Worm (Caenorhabditis elegans) whole organism, young adult: Measurements from ENCODE around the gene B0457.6.

ENCODE experiments used
- F22D6.2 ChIP-seq: sonication (generic microtip); optimal IDR thresholded peaks from 2 replicates; lab custom pipeline; 2016; ENCODE audit warnings: mild to moderate bottlenecking, missing genetic modification characterization, missing compliant biosample characterization
- Y53G8AR.9 ChIP-seq: fragments of 200-800 bp; sonication (Bioruptor generic); conservative IDR thresholded peaks from 2 replicates; pipeline ENCODE4 v1.3.6; 2022; ENCODE audit warnings: missing genetic modification reagents, missing genetic modification characterization, missing compliant biosample characterization
- aptf-2 ChIP-seq: fragments of 200-800 bp; sonication (Bioruptor generic); conservative IDR thresholded peaks from 2 replicates; pipeline ENCODE4 v1.3.6; 2022; ENCODE audit warnings: missing genetic modification reagents, missing genetic modification characterization, missing compliant biosample characterization
- cebp-1 ChIP-seq, 2 experiments: fragments of 200-800 bp in 1 of 2; sonication (Bioruptor generic) in 1 of 2; sonication (generic microtip) in 1 of 2; IDR thresholded peaks in 1 of 2; optimal IDR thresholded peaks in 1 of 2; 2 replicates each; pipeline versions ENCODE4 v1.3.6 to Lab custom; 2017 to 2022; ENCODE audit warnings: missing compliant biosample characterization in 2 of 2, missing genetic modification characterization in 2 of 2, mild to moderate bottlenecking in 1 of 2, missing genetic modification reagents in 1 of 2, moderate library complexity in 1 of 2
- ceh-40 ChIP-seq: fragments of 200-800 bp; sonication (Bioruptor generic); IDR thresholded peaks from 2 replicates; pipeline ENCODE4 v1.3.6; 2022; ENCODE audit warnings: missing genetic modification characterization, missing compliant biosample characterization
- lin-26 ChIP-seq: fragments of 200-800 bp; sonication (Bioruptor generic); IDR thresholded peaks from 2 replicates; pipeline ENCODE4 v1.3.6; 2022; ENCODE audit warnings: missing genetic modification reagents, missing genetic modification characterization, missing compliant biosample characterization
- madf-6 ChIP-seq: fragments of 200-800 bp; sonication (Bioruptor generic); IDR thresholded peaks from 2 replicates; pipeline ENCODE4 v1.3.6; 2022; ENCODE audit warnings: missing genetic modification reagents, missing genetic modification characterization, missing compliant biosample characterization
- nfya-1 ChIP-seq: sonication (generic microtip); optimal IDR thresholded peaks from 2 replicates; lab custom pipeline; 2017; ENCODE audit warnings: antibody characterized with exemption, missing compliant biosample characterization, missing genetic modification characterization, borderline replicate concordance; ENCODE audit not compliant: insufficient read depth
- nfya-2 ChIP-seq: fragments of 200-800 bp; sonication (Bioruptor generic); IDR thresholded peaks from 2 replicates; pipeline ENCODE4 v1.3.6; 2022; ENCODE audit warnings: missing genetic modification reagents, missing genetic modification characterization, missing compliant biosample characterization
- sdz-38 ChIP-seq: sonication (generic microtip); optimal IDR thresholded peaks from 2 replicates; lab custom pipeline; 2016; ENCODE audit warnings: missing genotype, missing genetic modification characterization, missing compliant biosample characterization
- zfh-2 ChIP-seq: fragments of 200-800 bp; sonication (Bioruptor generic); conservative IDR thresholded peaks from 2 replicates; pipeline ENCODE4 v1.3.6; 2022; ENCODE audit warnings: missing genetic modification reagents, missing genetic modification characterization, missing compliant biosample characterization
- ztf-6 ChIP-seq: fragments of 200-800 bp; sonication (Bioruptor generic); IDR thresholded peaks from 2 replicates; pipeline ENCODE4 v1.3.6; 2022; ENCODE audit warnings: missing genetic modification reagents, missing genetic modification characterization, missing compliant biosample characterization

DNA sequence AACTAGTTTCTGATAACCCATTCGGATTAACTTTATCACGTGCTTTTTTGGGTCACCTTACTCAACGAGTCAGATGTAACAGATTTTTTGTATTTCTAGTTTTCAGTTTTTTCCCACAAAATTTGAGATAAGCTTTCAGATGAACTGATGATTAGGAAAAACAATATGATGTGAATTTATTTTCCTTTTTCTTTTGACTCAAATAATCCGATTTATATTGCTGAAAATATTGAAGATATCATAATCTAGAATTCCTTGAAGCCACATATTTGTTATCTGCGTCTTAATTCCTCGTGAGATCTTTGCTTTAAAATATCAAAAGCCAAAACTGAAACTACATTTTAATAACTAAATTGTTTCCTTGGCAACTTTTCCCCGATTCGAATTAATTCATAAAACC is 5.6 kb upstream of the B0457.6 start:
- TF ChIP-seq cebp-1 (GFP tag; IDR thresholded peaks at IDR 0.05; lab: Robert Waterston, UW) (no peak), cebp-1 (tag; optimal IDR thresholded peaks at IDR 0.05; lab: Kevin White, UChicago) (no peak), zfh-2 (GFP tag; lab: Robert Waterston, UW) (no peak), nfya-2 (GFP tag; lab: Robert Waterston, UW) (no peak), F22D6.2 (tag; lab: Kevin White, UChicago) (no peak), madf-6 (no peak), Y53G8AR.9 (GFP tag; lab: Robert Waterston, UW) (no peak), sdz-38 (tag; lab: Kevin White, UChicago) (no peak), ztf-6 (GFP tag; lab: Robert Waterston, UW) (no peak), lin-26 (GFP tag; lab: Robert Waterston, UW) (no peak), ceh-40 (GFP tag; lab: Robert Waterston, UW) (no peak), nfya-1 (tag; lab: Kevin White, UChicago) (no peak), aptf-2 (GFP tag; lab: Robert Waterston, UW) (no peak)
